Worm (Caenorhabditis elegans) whole organism, mixed stage, embryonic: ENCODE measurements around the gene srh-287.

Experiments
- nhr-12 ChIP-seq: fragments of 150-350 bp; optimal IDR thresholded peaks from 2 replicates; lab custom pipeline; 2014; ENCODE audit warnings: missing biosample characterization, missing genetic modification characterization
- nhr-237 ChIP-seq: fragments of 150-350 bp; optimal IDR thresholded peaks from 2 replicates; lab custom pipeline; 2014; ENCODE audit warnings: missing biosample characterization, missing genetic modification characterization

DNA sequence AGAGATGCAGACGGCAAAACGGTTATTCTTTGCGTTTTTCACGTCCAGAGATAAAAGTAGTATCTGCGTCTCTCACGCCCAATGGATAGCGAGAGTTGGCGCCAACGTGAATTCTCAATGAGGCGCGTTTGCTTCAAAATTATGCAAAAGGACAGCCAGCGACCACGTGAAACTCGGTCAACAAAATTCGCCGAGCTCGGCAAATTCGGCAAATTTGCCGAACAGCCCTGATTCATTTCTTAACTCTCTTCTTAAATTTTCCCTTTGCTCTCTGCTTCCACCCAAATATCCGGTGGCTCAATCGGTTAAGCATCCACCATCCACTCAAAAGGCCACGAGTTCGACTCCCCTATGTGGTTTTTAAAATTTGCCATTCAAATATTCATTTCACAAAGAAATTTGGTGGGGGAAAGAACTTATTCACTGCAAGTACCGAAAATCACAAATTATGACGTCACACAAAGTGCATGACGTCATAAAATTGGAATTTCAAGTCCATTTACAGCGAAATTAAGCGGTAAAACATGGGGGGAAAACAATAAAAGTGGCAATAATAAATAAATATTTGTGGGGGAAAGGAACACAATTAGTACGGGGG lies 44.8 kb downstream of the srh-287 start:
- TF ChIP-seq nhr-12 (tag; lab: Kevin White, UChicago) (no peak), nhr-237 (tag; lab: Kevin White, UChicago) (no peak)
